Worm (Caenorhabditis elegans): Measurements from ENCODE around the gene C18H7.12.

DNA sequence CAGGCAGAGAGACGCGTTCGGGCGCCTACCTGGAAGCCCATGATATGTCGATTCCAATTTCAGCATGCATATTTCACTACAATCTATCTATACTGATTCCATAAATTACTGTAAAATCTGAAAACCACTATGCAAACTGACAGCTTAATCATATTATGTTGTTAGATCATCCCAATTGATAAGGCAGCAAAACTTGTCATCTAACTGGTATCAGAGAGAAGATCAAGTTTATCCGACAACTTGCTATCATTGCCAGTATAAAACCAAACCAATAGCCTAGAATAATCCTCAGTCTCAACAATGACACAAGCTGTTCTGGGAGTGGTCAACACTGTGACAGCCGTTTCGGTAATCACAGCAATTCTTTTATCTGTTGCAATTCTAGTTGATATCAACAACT is 16.5 kb upstream of the C18H7.12 start, which contains the start of gene col-102:
- no peak for TF ChIP-seq snpc-4 (tag; optimal IDR thresholded peaks at IDR 0.05)
- TF ChIP-seq sma-9 (GFP tag; optimal IDR thresholded peaks at IDR 0.05), result no peak
- TF ChIP-seq sma-9 (tag; optimal IDR thresholded peaks at IDR 0.05), result no peak
- TF ChIP-seq ama-1 (optimal IDR thresholded peaks at IDR 0.05), result no peak
- no peak for TF ChIP-seq lin-39 (tag; optimal IDR thresholded peaks at IDR 0.05)
- TF ChIP-seq ZK546.5 (tag; optimal IDR thresholded peaks at IDR 0.05), result no peak
- no peak for TF ChIP-seq nhr-12 (tag; optimal IDR thresholded peaks at IDR 0.05)
